Worm (Caenorhabditis elegans): ENCODE results near the gene pqn-41.

DNA sequence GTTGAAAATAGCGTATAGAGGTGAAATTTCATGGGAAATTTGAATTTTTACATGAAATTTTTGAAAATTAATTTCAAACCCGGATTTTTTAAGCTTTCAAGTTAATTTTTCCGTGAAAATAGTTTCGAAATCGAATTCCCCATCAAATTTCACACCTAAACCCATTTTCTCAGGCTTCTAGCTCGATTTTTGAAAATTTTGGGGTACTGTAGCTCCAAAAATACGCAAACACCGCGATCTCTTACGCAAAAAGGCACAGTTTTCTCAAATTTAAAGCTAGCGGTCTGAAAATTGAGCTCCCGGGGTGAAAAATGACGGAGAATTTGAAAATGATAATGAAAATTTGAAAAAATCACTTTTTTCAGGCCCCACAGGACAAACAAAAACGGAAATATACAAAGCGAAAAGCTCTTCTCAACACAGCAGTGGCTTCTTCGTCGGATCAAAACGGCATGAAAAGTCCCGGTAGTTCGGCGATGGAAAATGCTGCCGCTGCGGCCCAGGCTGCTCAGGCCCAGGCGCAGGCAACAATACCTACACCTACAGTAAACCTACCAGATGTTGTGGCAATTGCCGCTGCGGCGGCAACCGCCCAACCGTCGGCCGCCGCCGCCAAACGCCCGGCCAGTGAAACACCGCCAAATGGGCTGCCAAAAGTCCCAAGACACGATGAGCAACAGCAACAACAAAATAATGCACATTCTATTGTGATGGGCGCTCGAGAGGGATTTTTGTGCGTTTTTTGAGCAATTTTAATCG, 23.2 kb downstream of the pqn-41 start:
- TF ChIP-seq hnd-1 (tag; optimal IDR thresholded peaks at IDR 0.05), result no peak
- no peak for TF ChIP-seq flt-1 (GFP tag; IDR thresholded peaks at IDR 0.05)
- TF ChIP-seq ceh-36 (tag; optimal IDR thresholded peaks at IDR 0.05), result no peak
- no peak for TF ChIP-seq B0310.2 (tag; optimal IDR thresholded peaks at IDR 0.05)
- no peak for TF ChIP-seq hmg-4 (GFP tag; optimal IDR thresholded peaks at IDR 0.05)
- no peak for TF ChIP-seq ama-1 (optimal IDR thresholded peaks at IDR 0.05)
- no peak for TF ChIP-seq tra-4 (tag; optimal IDR thresholded peaks at IDR 0.05)
- no peak for TF ChIP-seq hmbx-1 (tag; optimal IDR thresholded peaks at IDR 0.05)
- TF ChIP-seq ceh-13 (GFP tag; optimal IDR thresholded peaks at IDR 0.05), result no peak
- no peak for TF ChIP-seq tbx-37 (GFP tag; conservative IDR thresholded peaks at IDR 0.05)
- no peak for TF ChIP-seq pes-1 (GFP tag; IDR thresholded peaks at IDR 0.05)
- TF ChIP-seq tbx-11 (GFP tag; IDR thresholded peaks at IDR 0.05), result no peak
